Fruit fly (Drosophila melanogaster) whole organism: ENCODE results near the gene CG43693.
A peak's percentile ranks its signal among the peaks of the same experiment; 100 is the strongest.

Experiments used
- CG8478 ChIP-seq: fragments of >200 bp; optimal IDR thresholded peaks from 2 replicates; lab custom pipeline; 2018; ENCODE audit warnings: inconsistent platforms
- Dll ChIP-seq: fragments of >200 bp; optimal IDR thresholded peaks from 2 replicates; lab custom pipeline; 2017
- EcR ChIP-seq, 2 experiments: fragments of >200 bp; optimal IDR thresholded peaks; 2 replicates each; lab custom pipeline; 2017; ENCODE audit warnings: missing biosample characterization in 2 of 2, missing genetic modification characterization in 2 of 2, missing genetic modification reagents in 2 of 2
- pan ChIP-seq: fragments of >200 bp; optimal IDR thresholded peaks from 2 replicates; lab custom pipeline; 2017
- psq ChIP-seq: fragments of >200 bp; optimal IDR thresholded peaks from 2 replicates; lab custom pipeline; 2017
- usp ChIP-seq: fragments of >200 bp; optimal IDR thresholded peaks from 2 replicates; lab custom pipeline; 2017; ENCODE audit warnings: missing biosample characterization, missing genetic modification characterization, mixed read lengths

Gene CG43693

DNA sequence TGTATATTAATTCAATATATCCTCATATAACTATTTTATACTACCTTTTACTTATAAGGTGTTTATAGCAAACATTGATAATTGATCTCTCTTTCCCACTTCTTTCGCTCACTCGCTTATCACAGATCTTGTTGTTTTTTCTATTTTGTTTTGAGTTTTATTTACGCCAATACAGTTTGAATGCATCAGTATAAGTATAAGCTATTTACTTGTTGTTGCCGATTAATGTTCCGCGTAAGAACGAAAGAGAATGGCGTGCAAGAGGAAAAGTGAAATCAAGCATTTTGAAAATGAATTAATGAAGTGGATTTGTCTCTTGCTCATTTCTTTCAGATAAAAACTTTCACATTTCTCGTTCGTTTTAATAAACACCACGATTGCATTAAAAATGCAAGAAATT, 32.4 kb upstream of the CG43693 start:
- TF ChIP-seq pan (lab: Kevin White, UChicago) = no peak
- TF ChIP-seq psq (lab: Kevin White, UChicago) = no peak
- TF ChIP-seq usp = no peak
- TF ChIP-seq EcR (GFP tag; optimal IDR thresholded peaks at IDR 0.05; lab: Kevin White, UChicago) = no peak
- no peak for TF ChIP-seq CG8478 (lab: Kevin White, UChicago)
- no peak for TF ChIP-seq Dll (lab: Kevin White, UChicago)

DNA sequence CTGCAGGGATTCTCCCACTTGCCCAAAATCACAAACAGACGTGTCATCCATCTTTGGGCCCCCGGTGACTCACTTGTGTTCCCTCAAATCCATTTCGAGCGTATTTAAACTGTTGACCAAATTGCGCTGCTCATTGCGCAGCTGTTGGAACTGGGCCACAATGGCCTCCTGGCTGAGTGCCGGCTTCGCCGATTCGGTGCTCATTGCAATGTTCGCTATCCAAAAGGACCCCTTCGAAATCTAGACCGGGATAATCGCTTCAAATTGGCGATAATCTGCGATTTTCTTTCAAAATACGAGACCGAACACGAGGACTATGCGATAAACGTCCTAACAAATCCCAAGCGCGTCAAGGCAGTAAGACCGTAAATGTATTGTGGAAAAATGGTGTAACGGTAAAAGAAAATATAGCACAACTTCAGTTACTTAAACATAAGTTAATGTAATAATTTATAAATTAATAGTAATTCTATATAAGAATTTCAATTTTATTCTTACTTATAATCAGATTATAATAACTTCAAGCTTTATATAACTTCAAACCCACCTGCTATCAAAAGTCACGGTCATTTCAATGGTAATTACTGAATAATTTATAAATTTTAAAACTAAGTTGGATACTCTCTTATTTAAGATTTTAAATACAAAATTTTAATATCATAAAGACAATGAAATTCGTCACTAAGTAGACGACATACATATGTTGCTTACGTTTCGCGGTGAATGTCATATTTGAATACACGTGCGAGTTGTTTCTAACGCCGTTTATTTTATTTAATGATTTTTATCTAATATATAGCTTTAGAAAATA, 23.1 kb upstream of the CG43693 start, which contains the start of the genes Pfdn2 and Noc1:
Gene Pfdn2, minus strand, starts transcription at position 346 of the 811 bp plus-strand sequence.
Gene Noc1, plus strand, starts transcription at position 727 of the 811 bp plus-strand sequence.
- TF ChIP-seq psq (lab: Kevin White, UChicago) (no peak), EcR (GFP tag; optimal IDR thresholded peaks at IDR 0.05; lab: Kevin White, UChicago) (no peak), CG8478 (lab: Kevin White, UChicago) (no peak)

DNA sequence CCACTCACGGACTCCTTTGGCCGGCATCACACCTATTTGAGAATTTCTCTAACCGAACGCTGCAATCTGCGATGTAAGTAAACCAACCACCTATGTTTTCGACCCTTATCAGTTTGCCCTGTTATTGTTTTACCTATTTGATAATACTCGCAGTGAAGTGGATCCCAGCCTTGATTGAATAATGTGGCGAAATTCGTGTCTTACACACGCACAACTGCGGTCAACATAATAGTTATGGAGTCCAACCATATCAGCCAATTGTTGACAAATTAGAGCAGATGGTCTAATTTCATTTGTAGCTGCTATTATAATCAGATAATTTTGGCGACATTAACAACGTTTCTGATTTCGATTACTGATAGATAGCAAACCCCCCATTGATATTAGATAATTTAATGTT, 19.9 kb upstream of the CG43693 start:
- no peak for TF ChIP-seq psq (lab: Kevin White, UChicago)
- no peak for TF ChIP-seq Dll (lab: Kevin White, UChicago)
- TF ChIP-seq CG8478 (lab: Kevin White, UChicago) = no peak
- no peak for TF ChIP-seq EcR (GFP tag; optimal IDR thresholded peaks at IDR 0.05; lab: Kevin White, UChicago)
- no peak for TF ChIP-seq usp
- TF ChIP-seq pan (lab: Kevin White, UChicago) = no peak

DNA sequence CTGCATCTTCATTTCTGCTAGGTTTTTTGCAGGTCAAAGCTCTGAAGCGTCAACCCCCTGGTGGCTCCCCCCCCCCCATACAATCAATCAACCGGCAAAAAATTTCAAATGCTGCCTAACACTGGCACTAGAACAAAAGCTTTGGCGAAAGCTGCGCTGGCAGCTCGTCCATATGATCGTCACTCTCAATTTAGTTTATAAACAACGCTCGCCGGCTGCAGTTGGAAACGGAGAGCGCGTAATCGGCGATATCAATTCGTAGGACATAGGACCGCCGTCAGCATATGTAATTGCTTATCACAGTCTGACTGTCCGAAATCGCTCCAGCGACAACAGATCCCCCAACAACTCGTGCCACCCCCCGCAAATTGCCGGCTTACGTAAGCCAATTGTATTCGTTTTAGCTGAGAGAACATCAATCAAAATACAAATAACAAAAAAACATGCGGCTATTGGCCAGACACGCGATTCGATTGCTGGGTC, 19.2 kb upstream of the CG43693 start, which contains the start of gene Mocs1:
Gene Mocs1, plus strand, starts transcription at position 155 of the 483 bp plus-strand sequence.
- TF ChIP-seq psq (lab: Kevin White, UChicago) (no peak), CG8478 (lab: Kevin White, UChicago) (no peak), pan (lab: Kevin White, UChicago) (no peak), usp (no peak), EcR (GFP tag; optimal IDR thresholded peaks at IDR 0.05; lab: Kevin White, UChicago) (no peak), Dll (lab: Kevin White, UChicago) (no peak)

DNA sequence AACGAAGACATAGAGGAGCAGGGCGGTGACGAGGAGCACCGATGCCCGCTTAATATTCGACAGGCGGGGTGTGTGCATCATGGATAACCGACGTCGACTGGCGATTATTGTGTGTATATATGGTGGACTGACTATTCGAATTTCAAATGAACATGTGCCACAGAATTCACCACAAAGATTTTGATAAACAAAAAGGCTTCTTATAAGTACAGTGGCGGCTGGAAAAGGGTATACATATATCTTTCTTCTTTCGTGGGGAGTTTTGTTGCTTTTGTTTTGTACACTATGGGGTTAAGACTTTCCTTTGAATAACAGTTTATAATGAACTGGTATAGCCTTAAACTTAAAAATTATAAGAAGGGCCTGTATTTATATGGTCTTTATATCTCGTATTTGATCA, 18.6 kb upstream of the CG43693 start, which contains the start of gene CG6310:
Gene CG6310, minus strand, starts transcription at position 101 of the 400 bp plus-strand sequence.
- TF ChIP-seq EcR (GFP tag; optimal IDR thresholded peaks at IDR 0.05; lab: Kevin White, UChicago) (no peak), usp (no peak)

DNA sequence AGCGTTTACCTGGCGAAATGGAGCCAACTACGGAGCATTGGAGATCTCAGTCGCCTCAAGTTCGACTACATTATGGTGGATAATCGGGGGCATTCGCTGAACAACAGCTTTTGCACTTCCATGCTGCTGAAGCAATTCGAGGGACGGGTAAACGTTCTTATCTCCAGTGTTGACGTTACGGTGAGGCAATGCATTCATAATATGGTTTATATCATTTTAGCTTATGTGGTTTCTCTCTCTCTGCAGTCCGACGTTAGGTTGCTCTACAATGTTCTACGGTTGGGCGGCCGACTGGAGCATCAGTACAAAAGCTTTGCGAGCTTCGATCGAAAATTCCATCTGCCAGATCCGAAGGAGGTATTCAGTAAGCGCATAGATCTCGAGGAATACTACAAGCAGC, 14.7 kb upstream of the CG43693 start:
- no peak for TF ChIP-seq EcR (GFP tag; optimal IDR thresholded peaks at IDR 0.05; lab: Kevin White, UChicago)

DNA sequence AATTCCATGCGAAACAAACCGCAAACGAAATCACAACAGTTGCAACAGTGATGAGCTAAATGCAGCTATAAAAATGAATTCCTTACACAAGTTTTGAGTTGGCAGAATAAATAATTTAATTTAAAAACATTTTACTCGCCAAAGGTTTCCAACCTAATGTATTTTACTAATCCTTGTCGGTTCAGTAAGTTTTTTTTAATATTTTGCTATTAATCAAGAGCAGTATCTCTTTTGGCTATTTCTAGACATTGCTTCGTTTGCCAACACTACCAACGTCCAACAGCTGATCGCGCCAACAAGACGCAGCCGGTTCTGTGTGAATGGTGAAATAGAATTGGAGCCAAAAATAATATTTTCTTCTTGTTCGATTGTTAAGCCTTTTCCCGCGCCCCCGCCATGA, 13.5 kb upstream of the CG43693 start, which contains the start of the genes CG32075, CG45101 and SuUR:
Gene CG32075, minus strand, starts transcription at position 253 of the 400 bp plus-strand sequence.
Gene CG45101, plus strand, starts transcription at position 303 of the 400 bp plus-strand sequence.
Gene SuUR, plus strand, starts transcription at position 303 of the 400 bp plus-strand sequence.
- TF ChIP-seq CG8478 (lab: Kevin White, UChicago) = no peak
- TF ChIP-seq psq (lab: Kevin White, UChicago) = no peak
- TF ChIP-seq EcR (GFP tag; optimal IDR thresholded peaks at IDR 0.05; lab: Kevin White, UChicago) = no peak
- no peak for TF ChIP-seq Dll (lab: Kevin White, UChicago)
- no peak for TF ChIP-seq usp
- TF ChIP-seq pan (lab: Kevin White, UChicago) = no peak

DNA sequence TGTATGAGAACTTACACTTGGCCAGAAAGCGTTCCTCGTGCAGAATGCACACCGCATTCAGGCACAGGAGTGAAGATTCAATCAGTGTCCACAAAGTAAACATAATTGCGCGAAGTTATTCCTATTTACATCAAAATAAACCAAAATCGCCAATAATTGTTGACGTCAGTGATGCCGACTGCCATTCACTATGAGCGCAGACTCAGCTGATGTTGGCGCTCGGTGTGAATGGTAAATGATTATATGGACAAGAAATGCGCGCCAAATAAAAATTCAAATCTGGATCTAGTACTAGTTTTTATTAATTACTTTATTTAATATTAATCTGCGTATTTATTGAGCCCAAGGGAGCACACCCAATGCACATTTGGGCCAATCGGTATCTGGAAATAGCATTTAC, 11.3 kb upstream of the CG43693 start, which contains the start of gene CG32069:
Gene CG32069, minus strand, starts transcription at position 174 of the 400 bp plus-strand sequence.
- no peak for TF ChIP-seq Dll (lab: Kevin White, UChicago)

DNA sequence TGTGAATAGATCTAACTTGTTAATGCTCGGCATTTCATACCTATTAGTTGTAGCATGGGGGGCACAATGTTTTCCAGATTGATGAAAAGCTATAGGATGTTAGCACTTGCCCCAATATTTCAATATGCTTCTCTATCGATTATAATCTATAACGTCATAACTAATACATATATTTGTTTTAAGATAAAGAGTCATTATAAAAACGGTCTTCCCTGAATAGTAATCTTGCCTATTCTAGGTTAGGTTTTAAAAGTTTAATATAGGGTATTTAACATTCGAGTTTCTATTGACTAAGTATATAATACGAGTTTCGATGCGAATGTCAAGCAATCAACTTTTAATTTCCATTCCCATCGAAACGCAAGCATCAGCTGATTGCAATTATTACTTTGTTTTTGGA, 10.0 kb upstream of the CG43693 start, which contains the start of the genes CG6321 and Blos2:
Gene CG6321, minus strand, starts transcription at position 25 of the 400 bp plus-strand sequence.
Gene Blos2, plus strand, starts transcription at position 372 of the 400 bp plus-strand sequence.
- TF ChIP-seq pan (lab: Kevin White, UChicago) (peak; percentile 87), Dll (lab: Kevin White, UChicago) (no peak), psq (lab: Kevin White, UChicago) (no peak), usp (no peak)

DNA sequence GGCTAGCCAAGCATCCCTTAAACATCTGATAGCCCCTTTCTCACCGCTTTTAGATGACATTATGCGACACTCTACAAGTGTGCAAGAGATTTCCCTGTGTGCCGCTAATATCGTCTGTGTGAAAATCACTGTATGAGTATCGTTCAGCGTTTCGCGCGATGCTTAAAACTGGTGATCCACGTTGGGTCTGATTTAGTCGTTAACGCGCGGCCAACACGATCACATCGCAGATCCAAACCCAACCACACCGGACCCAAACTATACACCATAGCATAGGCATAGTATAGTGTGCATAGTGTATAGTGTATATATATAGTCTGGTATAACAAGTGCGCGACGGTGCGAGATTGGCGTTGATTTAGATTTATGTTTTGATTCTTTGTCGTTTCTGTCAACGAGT, 2.7 kb upstream of the CG43693 start, which contains the start of gene CG7888:
Gene CG7888, plus strand, starts transcription at position 193 of the 400 bp plus-strand sequence.
- TF ChIP-seq usp = no peak
- TF ChIP-seq EcR (GFP tag; optimal IDR thresholded peaks at IDR 0.05; lab: Kevin White, UChicago) = no peak
- no peak for TF ChIP-seq psq (lab: Kevin White, UChicago)
- TF ChIP-seq CG8478 (lab: Kevin White, UChicago) = no peak
- no peak for TF ChIP-seq pan (lab: Kevin White, UChicago)
- no peak for TF ChIP-seq Dll (lab: Kevin White, UChicago)

DNA sequence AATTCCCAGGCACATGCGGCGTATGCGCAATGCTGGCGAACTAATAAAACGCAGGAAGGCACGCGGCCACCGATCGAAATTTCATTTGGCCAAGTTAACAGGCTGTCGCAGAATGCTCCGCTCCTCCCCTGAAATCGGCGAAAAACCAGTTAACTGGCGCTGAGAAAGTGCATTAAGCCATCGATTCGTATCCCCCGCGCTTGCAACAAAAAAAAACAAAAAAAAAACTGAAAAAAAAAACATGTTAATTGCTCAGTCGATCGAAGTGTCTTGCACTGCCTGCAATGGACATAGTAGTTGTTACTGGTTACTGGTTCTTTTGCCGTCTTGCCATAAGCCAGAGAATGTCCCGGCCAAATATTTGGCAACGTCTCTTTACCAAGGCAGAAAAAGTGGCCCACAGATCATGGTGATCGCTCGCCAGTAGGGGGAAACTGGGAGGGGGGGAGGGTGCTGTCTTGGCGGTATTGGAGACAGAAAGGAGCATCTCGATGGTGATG, 1.6 kb upstream of the CG43693 start:
- TF ChIP-seq EcR (GFP tag; optimal IDR thresholded peaks at IDR 0.05; lab: Kevin White, UChicago) (no peak), usp (no peak), Dll (lab: Kevin White, UChicago) (no peak), pan (lab: Kevin White, UChicago) (no peak), psq (lab: Kevin White, UChicago) (no peak), CG8478 (lab: Kevin White, UChicago) (no peak)

DNA sequence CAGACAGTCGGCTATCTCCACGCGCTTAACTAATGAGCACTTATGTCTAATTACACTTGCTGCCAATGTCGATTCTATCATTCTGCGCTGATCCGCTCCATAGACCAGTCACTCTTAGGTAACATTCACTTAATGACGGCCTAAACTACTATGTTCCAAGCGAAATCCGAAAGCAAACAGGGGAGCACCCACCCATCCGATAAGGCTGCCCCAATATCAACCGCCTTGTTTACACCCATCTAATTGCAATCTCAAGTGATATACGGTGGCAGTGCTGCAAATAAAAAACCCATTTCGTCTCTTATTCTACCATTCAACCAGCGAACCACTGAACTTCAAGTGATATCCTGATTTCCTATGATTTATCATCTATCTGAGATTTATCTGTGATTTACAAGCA, 1.8 kb downstream of the CG43693 start:
- no peak for TF ChIP-seq pan (lab: Kevin White, UChicago)
- TF ChIP-seq usp = no peak
- TF ChIP-seq Dll (lab: Kevin White, UChicago) = no peak
- TF ChIP-seq CG8478 (lab: Kevin White, UChicago) = no peak
- TF ChIP-seq EcR (GFP tag; optimal IDR thresholded peaks at IDR 0.05; lab: Kevin White, UChicago) = no peak
- TF ChIP-seq psq (lab: Kevin White, UChicago) = no peak
